Worm (Caenorhabditis elegans): Measurements from ENCODE around the gene EGAP1.1.

Gene EGAP1.1

DNA sequence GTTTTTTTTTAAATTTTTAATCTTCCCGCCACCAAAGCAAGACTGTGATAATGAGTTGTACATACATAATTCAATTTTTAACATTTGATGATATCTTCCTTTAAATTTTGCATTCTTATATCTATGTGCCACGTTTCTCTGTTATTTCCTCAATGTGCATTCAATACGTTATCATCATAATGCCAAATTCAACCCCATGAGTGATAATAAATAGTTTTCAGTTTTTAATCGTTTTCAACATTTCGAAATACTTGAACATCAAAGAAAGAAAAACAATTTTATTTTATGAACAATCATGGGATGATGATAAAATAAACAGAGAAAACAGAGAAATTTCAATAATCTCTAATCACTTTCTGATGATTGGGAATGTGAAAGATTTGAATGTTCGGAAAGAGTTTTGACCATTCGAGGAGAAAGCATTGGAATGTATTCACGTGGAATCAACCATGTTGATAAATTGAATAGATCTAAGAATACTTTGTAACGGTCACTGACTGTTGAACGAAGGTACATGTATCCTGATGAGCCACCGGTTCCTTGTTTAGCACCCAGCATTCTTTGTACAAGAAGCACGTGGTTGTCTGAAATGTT, 19.6 kb downstream of the EGAP1.1 start (continued):
- peak; percentile 53 for TF ChIP-seq repo-1 (tag; optimal IDR thresholded peaks at IDR 0.05)
- no peak for TF ChIP-seq let-526 (GFP tag; IDR thresholded peaks at IDR 0.05)
- no peak for TF ChIP-seq F22D6.2 (tag; optimal IDR thresholded peaks at IDR 0.05)
- no peak for TF ChIP-seq Y53F4B.3 (GFP tag; IDR thresholded peaks at IDR 0.05)
- TF ChIP-seq ztf-22 (GFP tag; optimal IDR thresholded peaks at IDR 0.05): no peak
- TF ChIP-seq dox-1 (GFP tag; IDR thresholded peaks at IDR 0.05): no peak
- TF ChIP-seq lsy-27 (tag; optimal IDR thresholded peaks at IDR 0.05; ENCODE audit: borderline replicate concordance, insufficient read depth): no peak
- TF ChIP-seq K12H6.12 (tag; optimal IDR thresholded peaks at IDR 0.05): no peak
- TF ChIP-seq F49E8.2 (tag; optimal IDR thresholded peaks at IDR 0.05; ENCODE audit: insufficient read depth): no peak
- TF ChIP-seq sdz-38 (tag; optimal IDR thresholded peaks at IDR 0.05): no peak
- no peak for TF ChIP-seq atf-7 (tag; optimal IDR thresholded peaks at IDR 0.05)
- TF ChIP-seq ztf-3 (GFP tag; optimal IDR thresholded peaks at IDR 0.05): no peak
- TF ChIP-seq zim-3 (tag; optimal IDR thresholded peaks at IDR 0.05): no peak
- TF ChIP-seq Y53G8AR.9 (GFP tag; conservative IDR thresholded peaks at IDR 0.05): no peak
- TF ChIP-seq B0019.2 (GFP tag; conservative IDR thresholded peaks at IDR 0.05): no peak
- no peak for TF ChIP-seq bed-2 (GFP tag; IDR thresholded peaks at IDR 0.05)
- TF ChIP-seq dpl-1 (GFP tag; optimal IDR thresholded peaks at IDR 0.05): no peak
- TF ChIP-seq Y95B8A.8 (GFP tag; IDR thresholded peaks at IDR 0.05): no peak
- TF ChIP-seq snpc-3.4 (tag; optimal IDR thresholded peaks at IDR 0.05): no peak
- TF ChIP-seq K11D2.4 (GFP tag; IDR thresholded peaks at IDR 0.05): no peak
- TF ChIP-seq ceh-79 (tag; optimal IDR thresholded peaks at IDR 0.05): no peak
- no peak for TF ChIP-seq ztf-28 (GFP tag; IDR thresholded peaks at IDR 0.05)
- TF ChIP-seq cebp-2 (GFP tag; IDR thresholded peaks at IDR 0.05): no peak
- TF ChIP-seq lin-26 (GFP tag; IDR thresholded peaks at IDR 0.05): no peak
- no peak for TF ChIP-seq hsf-1 (GFP tag; IDR thresholded peaks at IDR 0.05)
- no peak for TF ChIP-seq ama-1 (optimal IDR thresholded peaks at IDR 0.05)
- TF ChIP-seq ama-1 (GFP tag; optimal IDR thresholded peaks at IDR 0.05): no peak
- peak; percentile 26 for TF ChIP-seq attf-5 (GFP tag; optimal IDR thresholded peaks at IDR 0.05)
- no peak for TF ChIP-seq zfh-2 (GFP tag; conservative IDR thresholded peaks at IDR 0.05)
- TF ChIP-seq ZK185.1 (tag; optimal IDR thresholded peaks at IDR 0.05; ENCODE audit: poor library complexity, severe bottlenecking): no peak
- no peak for TF ChIP-seq snpc-4 (GFP tag; optimal IDR thresholded peaks at IDR 0.05)
- no peak for TF ChIP-seq snpc-4 (tag; optimal IDR thresholded peaks at IDR 0.05)
- TF ChIP-seq nhr-80 (tag; optimal IDR thresholded peaks at IDR 0.05): peak; percentile 62
- no peak for TF ChIP-seq nhr-27 (tag; optimal IDR thresholded peaks at IDR 0.05)
- peak; percentile 8 for TF ChIP-seq chd-7 (tag; optimal IDR thresholded peaks at IDR 0.05)
- TF ChIP-seq tlf-1 (GFP tag; optimal IDR thresholded peaks at IDR 0.05): peak; percentile 44

DNA sequence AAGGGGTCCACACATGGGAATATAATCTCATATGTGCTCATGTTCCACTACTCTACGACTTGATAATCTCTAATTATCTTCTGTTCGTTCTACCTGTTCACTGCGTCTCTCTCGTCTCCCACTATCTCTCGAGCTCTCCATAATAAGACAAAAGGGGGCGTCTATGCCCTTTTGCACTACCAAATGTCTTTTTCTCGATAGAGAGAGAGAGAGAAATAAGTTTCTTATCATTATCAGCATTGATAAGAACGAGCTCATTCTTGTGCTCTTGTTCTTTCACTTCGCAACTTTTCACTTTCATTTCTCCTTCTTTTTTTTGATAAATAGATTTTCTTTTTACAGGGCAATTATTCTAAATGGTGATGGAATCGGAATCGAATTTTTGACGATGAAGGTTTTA, 21.1 kb downstream of the EGAP1.1 start:
- TF ChIP-seq dox-1 (GFP tag; IDR thresholded peaks at IDR 0.05): peak; percentile 55
- TF ChIP-seq hmg-1.2 (GFP tag; IDR thresholded peaks at IDR 0.05): 0 out of 2 replicates have a peak, but pooled peaks have one; percentile 6
- TF ChIP-seq ZK185.1 (tag; optimal IDR thresholded peaks at IDR 0.05; ENCODE audit: poor library complexity, severe bottlenecking): peak; percentile 2
- peak; percentile 88 for TF ChIP-seq nhr-80 (tag; optimal IDR thresholded peaks at IDR 0.05)
- TF ChIP-seq egl-44 (GFP tag; IDR thresholded peaks at IDR 0.05): no peak
